Worm (Caenorhabditis elegans) whole organism, late embryonic: ENCODE data around the gene ugt-66.

Experiments
- ceh-24 ChIP-seq: sonication (generic microtip); optimal IDR thresholded peaks from 2 replicates; lab custom pipeline; 2016; ENCODE audit warnings: mild to moderate bottlenecking, missing genetic modification characterization, missing compliant biosample characterization
- ceh-9 ChIP-seq: sonication (generic microtip); optimal IDR thresholded peaks from 2 replicates; lab custom pipeline; 2016; ENCODE audit warnings: mild to moderate bottlenecking, missing genetic modification characterization, inconsistent platforms, missing compliant biosample characterization
- fkh-10 ChIP-seq: fragments of 150-350 bp; optimal IDR thresholded peaks from 2 replicates; lab custom pipeline; 2014; ENCODE audit warnings: missing biosample characterization, missing genetic modification reagents, missing genetic modification characterization
- hlh-15 ChIP-seq: sonication (generic microtip); optimal IDR thresholded peaks from 2 replicates; lab custom pipeline; 2016; ENCODE audit warnings: missing genetic modification characterization, missing compliant biosample characterization
- lim-6 ChIP-seq: sonication (generic microtip); optimal IDR thresholded peaks from 2 replicates; lab custom pipeline; 2016; ENCODE audit warnings: missing genetic modification characterization, missing compliant biosample characterization
- mec-3 ChIP-seq: sonication (generic microtip); optimal IDR thresholded peaks from 2 replicates; lab custom pipeline; 2016; ENCODE audit warnings: borderline replicate concordance, missing genetic modification characterization, missing compliant biosample characterization
- pax-1 ChIP-seq: fragments of 150-350 bp; optimal IDR thresholded peaks from 2 replicates; lab custom pipeline; 2014; ENCODE audit warnings: missing biosample characterization, missing genetic modification characterization
- pha-4 ChIP-seq: fragments of 150-350 bp; optimal IDR thresholded peaks from 2 replicates; lab custom pipeline; 2018; ENCODE audit warnings: missing biosample characterization, missing genetic modification reagents, missing genetic modification characterization
- pqm-1 ChIP-seq: sonication (generic microtip); optimal IDR thresholded peaks from 2 replicates; lab custom pipeline; 2016; ENCODE audit warnings: missing genetic modification characterization, missing compliant biosample characterization
- tbx-2 ChIP-seq: sonication (generic microtip); optimal IDR thresholded peaks from 2 replicates; lab custom pipeline; 2016; ENCODE audit warnings: missing genetic modification characterization, missing compliant biosample characterization
- unc-86 ChIP-seq: sonication (generic microtip); optimal IDR thresholded peaks from 2 replicates; lab custom pipeline; 2016; ENCODE audit warnings: missing genetic modification characterization, missing compliant biosample characterization

DNA sequence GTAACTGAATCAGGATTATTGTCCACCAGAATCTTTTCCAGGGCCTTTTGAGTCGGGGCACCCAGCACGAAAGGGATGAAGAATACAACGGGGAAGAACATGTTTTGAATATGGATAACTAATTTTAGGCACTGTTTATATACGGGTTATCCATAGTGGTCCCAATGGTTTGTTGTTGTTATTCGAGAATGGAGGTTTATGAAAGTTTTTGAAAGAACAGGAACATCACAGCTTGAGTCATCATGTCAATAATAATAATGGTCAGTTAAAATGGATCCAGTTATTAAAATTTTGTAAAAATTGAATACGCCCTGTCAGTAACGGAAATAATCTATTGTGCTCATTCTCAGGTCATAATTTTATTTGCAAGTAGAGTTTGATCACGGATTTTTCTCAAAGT, 11.3 kb downstream of the ugt-66 start, which contains the start of gene nas-28:
- no peak for TF ChIP-seq unc-86 (tag; lab: Kevin White, UChicago)
- no peak for TF ChIP-seq pqm-1 (tag; lab: Kevin White, UChicago)
- no peak for TF ChIP-seq pax-1 (tag; lab: Kevin White, UChicago)
- no peak for TF ChIP-seq hlh-15 (tag; lab: Kevin White, UChicago)
- no peak for TF ChIP-seq mec-3 (tag; lab: Kevin White, UChicago)
- TF ChIP-seq tbx-2, result no peak
- TF ChIP-seq fkh-10 (GFP tag; lab: Kevin White, UChicago), result no peak
- no peak for TF ChIP-seq lim-6 (tag; lab: Kevin White, UChicago)
- TF ChIP-seq pha-4, result no peak
- no peak for TF ChIP-seq ceh-9 (tag; lab: Kevin White, UChicago)
- no peak for TF ChIP-seq ceh-24 (tag; lab: Kevin White, UChicago)
